Fruit fly (Drosophila melanogaster) whole organism, larva: ENCODE data around the gene Ugt307A1.

ENCODE experiments used
- noc ChIP-seq: fragments of 200-800 bp; sonication (Bioruptor generic); optimal IDR thresholded peaks from 3 replicates; lab custom pipeline; 2019; ENCODE audit warnings: missing biosample characterization, mild to moderate bottlenecking, missing genetic modification characterization, moderate library complexity

The Ugt307A1 gene

DNA sequence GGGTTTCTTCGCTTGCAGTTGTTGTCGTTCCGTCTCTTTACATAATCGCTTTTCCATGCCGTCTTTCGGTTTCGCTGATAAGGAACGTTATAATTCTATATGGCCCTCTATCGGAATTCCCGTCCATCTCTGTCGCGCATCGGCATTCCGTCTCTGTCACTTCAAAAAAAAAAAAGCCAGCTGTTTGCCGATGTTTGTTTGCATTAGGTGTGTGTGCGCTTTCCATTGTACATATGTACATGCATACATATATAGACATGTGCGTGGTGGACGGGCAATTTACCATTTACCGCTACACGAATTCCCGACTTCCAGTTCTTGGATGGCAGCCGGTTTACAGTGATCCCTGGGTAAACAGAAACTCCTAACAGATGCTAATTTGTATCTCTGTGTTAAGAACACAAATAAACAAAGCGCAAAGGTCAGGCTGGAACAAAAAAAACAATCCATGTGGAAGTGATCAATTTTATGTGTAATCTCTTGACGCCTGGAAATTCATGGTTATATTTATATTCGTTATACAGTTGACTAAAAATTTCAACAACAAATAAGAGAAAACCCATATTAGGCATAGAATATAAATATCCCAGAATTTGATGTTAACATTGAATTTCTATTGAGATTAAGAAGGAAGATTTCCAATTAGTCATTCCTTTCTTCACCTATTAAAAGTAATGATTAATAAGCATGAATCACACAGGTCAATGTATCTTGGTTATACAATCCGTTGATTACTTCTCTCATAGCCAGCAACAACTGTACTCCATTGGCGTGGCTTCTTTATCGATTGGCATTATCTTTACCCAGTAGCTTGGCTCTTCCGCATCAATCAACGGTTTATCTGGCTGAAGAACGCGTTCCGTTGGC lies 24.5 kb upstream of the Ugt307A1 start:
- peak; percentile 46 for TF ChIP-seq noc

DNA sequence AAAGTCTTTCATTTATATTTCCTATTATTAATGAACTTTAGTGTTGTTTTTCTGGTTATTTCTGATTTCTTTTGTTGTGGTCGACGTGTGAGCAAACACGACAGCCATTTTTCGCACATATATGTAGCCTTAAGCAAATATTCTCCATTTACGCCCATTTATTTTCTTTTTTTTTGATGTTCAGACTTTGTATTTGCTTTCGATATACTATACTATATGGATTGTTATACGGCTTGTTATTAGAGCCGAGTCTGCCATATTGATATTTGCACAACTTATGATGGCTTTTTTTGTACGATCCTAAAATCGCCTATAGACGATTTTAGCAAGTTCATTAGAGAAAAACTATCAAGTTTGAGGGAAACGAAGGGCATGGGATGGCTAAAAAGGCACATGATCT lies 20.1 kb upstream of the Ugt307A1 start:
- TF ChIP-seq noc: peak; percentile 67

DNA sequence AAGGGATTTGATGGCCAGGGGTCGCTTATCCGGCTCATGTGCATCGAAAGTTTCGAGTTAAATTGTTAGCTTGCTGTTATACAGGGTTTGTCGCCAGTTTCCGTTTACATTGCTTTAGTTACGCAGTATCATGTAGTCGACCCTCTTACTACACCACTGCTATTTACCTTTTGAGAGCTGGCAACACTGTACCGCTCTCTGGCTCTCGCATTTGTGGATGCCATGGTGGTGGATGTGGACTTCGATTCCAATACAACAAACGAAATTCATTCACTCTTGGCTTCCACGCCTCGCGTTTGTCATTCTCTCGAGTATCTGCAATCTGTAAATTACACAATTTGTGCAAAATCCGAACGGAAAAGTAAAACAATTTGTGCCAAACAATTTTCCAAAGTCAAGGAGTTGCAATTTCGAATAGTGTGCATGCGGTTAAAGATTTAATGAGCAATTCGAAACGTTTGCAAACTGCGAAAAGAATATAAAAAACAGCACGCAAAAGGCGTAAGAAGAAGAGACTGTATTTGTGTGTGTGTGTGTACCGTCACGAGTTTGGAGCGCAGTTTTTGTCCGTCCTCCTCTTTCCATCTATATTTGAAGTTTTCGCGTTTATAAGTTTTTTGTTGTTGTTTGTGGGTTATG lies 18.7 kb upstream of the Ugt307A1 start:
- peak; percentile 60 for TF ChIP-seq noc

DNA sequence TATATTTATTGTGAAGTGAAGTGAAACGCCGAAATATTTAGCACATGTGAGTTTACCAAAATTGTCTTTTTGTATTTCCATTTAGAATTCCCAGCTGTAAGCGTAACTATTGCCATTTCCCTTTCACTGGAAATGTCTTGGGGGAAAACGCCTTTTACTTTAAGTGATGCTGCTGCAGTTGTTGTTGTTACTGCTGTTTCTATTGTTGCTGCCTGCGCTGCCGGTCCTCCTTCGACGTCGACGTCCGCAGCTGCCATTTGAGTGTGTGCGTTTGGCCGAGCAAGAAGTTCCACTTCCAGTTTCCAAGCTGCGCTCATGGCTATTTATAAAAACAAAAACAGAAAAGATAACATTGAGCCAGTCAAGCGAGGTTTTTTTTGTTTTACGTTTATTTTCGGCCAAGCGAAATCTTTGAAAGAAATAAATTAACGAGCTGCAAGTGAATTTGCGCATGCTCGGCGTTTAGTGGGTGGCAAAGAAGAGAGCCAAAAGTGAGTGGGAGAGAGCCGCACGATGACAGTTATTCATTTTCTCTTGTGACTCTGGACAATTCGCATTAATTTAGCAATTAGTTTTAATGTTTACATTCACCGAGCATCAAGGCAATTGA lies 18.0 kb upstream of the Ugt307A1 start:
- TF ChIP-seq noc: no peak

DNA sequence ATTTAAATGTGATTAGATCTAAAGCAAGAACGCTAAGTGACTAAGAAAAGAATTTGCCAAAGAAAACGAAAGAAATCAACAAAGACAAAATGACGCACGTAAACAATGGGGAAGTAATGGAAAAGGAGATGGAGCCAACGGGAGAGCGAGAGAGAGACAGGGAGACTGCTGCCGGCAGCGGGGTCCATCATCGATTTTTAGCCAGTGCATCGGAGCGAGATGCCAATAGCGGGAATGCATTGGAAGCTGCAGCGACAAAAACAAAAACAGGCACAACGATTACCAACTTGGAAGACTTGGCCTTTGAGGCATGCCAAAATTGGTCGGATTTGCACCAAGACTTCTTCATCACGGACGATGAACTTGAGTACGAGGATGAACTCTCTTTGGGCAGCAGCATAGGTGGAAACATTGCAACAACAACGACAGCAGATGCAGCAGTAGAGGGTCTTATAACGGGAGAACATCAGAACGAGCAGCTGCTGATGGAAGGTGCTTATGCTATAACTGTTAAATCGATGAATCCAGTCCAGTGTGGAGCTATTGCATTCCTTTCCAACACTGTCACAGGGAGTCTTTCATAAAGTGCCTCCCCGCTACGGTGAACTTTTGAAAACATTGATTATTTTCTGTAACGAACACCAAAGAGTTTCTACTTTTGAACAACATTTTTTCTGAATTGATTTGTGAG lies 17.1 kb upstream of the Ugt307A1 start:
- TF ChIP-seq noc: no peak

DNA sequence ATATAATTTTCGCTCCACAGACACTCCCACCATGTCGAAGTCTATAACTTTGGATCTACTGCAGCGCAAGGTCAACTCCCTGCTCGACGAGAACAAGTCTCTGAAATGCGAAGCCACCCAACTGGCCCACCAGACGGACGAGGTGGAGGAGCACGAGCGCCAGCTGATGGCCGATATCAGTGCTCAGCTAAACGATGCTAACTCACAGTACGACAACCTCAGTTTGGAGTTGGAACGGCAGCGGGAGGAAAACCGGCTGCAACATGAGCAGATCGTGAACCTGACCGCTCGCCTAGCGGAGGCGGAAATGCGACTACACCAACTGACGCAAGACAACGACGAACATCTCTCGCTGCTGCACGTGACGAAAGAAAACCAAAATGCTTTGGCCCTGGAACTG lies 16.0 kb upstream of the Ugt307A1 start:
- no peak for TF ChIP-seq noc

DNA sequence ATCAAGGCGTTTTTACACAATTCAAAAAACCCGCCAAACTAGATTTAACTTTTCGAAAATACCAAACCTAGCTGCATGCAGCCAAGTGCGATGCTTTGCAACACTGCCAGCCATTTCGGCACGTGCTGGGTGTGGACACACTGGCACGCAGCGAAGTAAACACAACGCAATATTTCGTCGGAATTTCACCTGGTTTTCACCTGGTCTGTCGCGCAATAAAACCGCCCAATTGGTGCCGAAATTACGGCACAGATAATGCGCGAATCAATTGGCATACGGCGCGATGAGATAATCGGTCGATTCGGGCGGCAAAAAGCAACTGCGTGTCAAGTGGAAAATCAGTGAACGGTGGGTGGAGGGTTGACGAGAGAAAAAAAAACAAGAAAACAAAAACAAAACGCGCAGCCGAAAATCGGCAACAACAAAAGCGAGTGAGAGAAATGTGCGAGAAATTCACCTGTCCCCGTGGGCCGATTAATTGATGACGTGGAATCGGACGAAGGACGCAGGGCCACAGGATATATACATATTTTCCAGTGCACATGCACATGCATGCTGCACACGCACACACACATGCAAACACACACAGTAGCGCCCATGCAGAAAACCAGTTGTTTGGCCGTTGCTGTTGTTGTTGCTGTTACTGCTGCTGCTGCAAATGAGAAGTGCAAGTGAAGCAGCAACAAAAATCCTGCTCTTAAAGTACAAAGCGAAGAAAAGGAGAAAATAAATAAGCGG lies 11.4 kb upstream of the Ugt307A1 start, which contains the start of gene Mnn1:
Gene Mnn1 (plus strand): TSS at position 113 of the 738 bp plus-strand sequence.
- TF ChIP-seq noc: no peak

DNA sequence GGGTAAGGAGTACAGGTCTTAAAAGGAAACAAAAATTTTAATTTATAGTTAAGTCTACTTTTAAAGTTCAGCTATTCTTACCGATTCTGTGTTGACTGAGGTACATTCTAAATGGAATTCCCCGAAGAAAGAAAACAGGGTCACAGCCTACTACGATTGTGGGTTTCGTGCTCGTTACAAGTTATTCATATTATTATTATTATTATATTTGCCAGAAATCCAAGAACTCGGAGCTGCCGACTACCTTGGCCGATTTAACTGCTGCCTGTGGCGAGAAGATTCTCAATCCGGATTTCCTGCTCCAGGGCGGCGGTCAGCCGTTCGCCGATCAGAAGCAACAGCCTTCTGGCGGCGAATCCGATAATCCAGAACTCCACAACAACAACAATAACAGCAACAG lies 7.0 kb upstream of the Ugt307A1 start, which contains the start of gene Mst27D:
Gene Mst27D (minus strand): TSS at position 101 of the 400 bp plus-strand sequence.
- TF ChIP-seq noc: no peak

DNA sequence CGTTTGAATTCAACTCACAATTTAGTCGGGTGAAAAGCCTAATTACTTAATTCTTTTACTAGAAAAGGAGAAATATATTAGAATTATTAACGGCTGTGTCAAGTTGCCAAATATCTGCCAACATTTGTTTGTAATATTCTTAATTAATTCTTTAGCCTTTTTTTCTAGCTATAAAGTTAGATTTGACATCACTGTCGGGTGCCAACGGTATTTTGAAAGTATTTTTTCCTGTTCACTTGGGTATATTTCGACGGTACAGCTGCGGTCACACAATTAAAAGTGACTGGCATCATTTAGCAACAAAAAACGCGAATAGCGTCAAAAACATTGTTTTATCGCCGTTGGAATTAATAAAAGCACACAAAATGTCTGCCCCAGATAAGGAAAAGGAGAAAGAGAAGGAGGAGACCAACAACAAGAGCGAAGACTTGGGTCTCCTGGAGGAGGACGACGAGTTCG lies 4.0 kb upstream of the Ugt307A1 start, which contains the start of gene Sem1:
Gene Sem1 (plus strand): TSS at position 266 of the 459 bp plus-strand sequence.
- TF ChIP-seq noc: no peak

DNA sequence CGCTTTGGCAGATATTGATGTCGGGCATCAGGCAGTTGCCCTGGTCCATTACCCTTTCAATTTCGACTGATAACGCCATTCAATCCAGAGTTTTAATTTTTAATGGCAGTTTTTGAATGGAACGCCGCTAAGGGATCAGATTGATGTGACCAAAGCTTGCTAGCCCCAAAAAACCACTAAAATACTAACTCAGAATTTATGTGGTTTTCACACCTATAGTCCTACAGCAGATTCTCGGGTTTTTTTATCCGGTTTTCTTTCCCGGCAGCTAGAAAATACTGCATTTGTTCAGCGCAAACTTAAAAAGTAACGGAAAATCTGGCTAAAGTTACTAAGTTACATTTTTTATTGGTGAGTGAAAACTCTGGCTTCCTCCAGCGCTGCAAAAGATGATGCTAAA lies 2.1 kb upstream of the Ugt307A1 start, which contains the start of gene Nuf2:
Gene Nuf2 (minus strand): TSS at position 151 of the 400 bp plus-strand sequence.
- TF ChIP-seq noc: no peak

DNA sequence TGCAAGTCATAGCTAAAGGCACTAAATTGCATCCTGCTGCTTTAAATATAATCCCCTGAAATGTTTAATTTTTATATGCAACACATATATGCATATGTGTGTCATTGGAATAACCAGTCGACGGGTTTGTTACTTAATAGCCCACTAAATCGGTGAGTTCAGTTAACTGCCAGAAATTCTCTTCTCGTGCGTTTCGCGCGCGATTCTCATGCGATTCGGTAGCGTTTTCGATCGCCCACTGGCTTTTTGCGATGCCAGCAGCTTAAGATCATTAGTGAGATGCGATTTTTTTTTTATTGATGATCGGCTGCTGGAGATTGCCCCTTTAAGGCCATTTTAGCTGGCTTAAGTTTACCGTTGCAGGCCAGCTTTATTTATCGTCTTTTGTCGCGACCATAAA lies 3.4 kb downstream of the Ugt307A1 start:
- no peak for TF ChIP-seq noc

DNA sequence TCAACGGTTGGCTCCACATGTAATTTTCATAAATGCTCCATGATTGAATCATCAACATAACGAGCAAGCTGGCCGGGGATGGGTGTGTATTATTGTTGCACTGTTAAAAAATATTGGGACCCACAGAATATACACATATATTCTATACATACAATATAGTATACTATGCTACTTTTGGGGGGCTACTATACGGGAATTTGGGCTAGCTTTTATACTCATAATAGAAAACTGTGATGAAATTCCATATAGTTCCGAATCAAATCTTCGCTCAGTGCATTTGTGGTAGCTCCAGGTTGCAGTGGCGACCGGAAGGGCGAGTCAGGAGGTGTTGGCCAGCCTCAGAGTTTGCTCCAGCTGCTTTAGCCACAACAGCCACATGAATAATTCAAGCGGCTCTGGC lies 4.1 kb downstream of the Ugt307A1 start:
- no peak for TF ChIP-seq noc

DNA sequence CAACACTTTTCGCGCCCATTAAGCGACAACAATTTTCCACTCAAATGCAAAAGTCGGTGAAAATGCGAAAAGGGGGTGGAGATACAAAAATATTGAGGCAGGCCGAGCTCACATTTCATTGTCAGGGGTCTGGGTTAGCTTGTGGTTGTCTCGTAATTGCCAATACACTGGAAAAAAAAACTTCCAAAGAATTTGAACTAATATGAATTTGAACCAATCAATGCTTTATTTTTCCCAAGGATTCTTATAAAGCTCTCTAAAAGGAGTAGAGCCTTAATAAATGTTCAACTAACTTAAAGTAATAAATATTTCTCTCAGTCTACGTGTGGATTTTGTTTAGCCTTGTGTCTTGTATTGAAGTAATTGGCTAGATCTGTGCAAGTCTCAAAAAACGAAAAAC lies 5.2 kb downstream of the Ugt307A1 start:
- no peak for TF ChIP-seq noc

DNA sequence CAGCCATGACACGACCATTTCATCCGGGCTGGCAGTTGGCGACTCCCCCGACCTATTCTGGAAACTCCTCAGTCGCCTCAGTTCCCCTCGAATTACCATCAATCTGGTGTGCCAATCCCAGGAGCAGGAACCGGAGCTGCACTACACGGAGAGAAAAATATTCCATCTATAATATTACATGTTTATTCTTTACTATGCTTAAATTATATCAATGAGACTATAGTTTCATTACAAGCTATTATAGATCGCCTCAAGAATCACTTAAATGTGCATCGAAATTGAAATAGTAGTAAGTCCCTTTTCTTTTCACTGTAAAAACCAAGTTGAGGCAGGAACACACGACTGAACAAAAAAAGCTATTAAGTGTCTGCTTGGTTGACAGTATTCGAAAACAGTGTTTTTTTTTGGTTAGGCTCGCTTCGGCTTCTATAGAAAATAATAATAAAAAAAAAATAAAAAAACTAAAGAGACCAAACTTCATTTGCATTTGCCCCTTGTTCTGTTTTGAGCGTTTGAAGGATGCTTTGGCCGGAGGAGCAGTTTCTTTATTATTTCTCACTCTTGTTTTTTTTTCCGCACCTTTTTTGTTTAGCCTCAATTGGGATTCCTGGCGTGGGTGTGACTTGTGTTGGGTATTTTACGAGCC lies 8.4 kb downstream of the Ugt307A1 start:
- no peak for TF ChIP-seq noc

DNA sequence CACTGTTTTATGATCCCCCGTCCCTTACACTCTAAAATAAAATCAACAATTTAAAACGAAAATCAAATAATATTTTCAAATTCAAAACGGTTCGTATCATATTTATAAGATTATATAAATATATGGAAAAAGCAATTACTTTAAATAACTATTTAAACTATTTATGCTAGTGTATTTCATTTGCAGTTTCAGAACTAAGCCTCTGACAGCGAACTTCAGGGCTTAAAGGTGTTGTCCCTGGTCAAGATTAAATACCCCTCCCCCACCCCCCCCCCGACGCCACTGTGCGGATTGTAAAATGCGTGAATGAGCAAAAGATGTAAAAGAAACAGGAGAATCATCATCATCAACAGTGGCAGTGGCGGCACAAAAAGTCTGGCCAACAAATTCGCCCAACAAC lies 9.0 kb downstream of the Ugt307A1 start:
- no peak for TF ChIP-seq noc
